Fruit fly (Drosophila melanogaster) whole organism, embryonic: ENCODE data around the gene alpha-PheRS.
A peak's percentile ranks its signal among the peaks of the same experiment; 100 is the strongest.

Source experiments
- Adf1 ChIP-seq: fragments of 200-800 bp; sonication (Bioruptor generic); IDR thresholded peaks from 2 replicates; pipeline ENCODE4 v1.3.6; 2022; ENCODE audit warnings: missing biosample characterization, missing genetic modification characterization
- Asciz ChIP-seq: fragments of 200-800 bp; sonication (Bioruptor generic); optimal IDR thresholded peaks from 2 replicates; lab custom pipeline; 2017; ENCODE audit warnings: missing biosample characterization, mild to moderate bottlenecking, missing genetic modification characterization, missing genetic modification reagents
- CG10462 ChIP-seq: fragments of 200-800 bp; sonication (Bioruptor generic); optimal IDR thresholded peaks from 2 replicates; lab custom pipeline; 2016; ENCODE audit warnings: missing biosample characterization, missing genetic modification characterization
- CG10979 ChIP-seq: fragments of 200-800 bp; sonication (Bioruptor generic); optimal IDR thresholded peaks from 2 replicates; lab custom pipeline; 2018; ENCODE audit warnings: missing biosample characterization, mild to moderate bottlenecking, missing genetic modification characterization, moderate library complexity
- CG11695 ChIP-seq: fragments of 200-800 bp; sonication (Bioruptor generic); IDR thresholded peaks from 3 replicates; pipeline ENCODE4 v1.3.6; 2022; ENCODE audit warnings: missing biosample characterization, missing genetic modification characterization
- CG11696 ChIP-seq: fragments of 200-800 bp; sonication (Bioruptor generic); IDR thresholded peaks from 2 replicates; pipeline ENCODE4 v1.3.6; 2022; ENCODE audit warnings: missing biosample characterization, missing genetic modification characterization
- CG12942 ChIP-seq: fragments of 200-800 bp; sonication (Bioruptor generic); optimal IDR thresholded peaks from 3 replicates; lab custom pipeline; 2016; ENCODE audit warnings: missing biosample characterization, missing genetic modification characterization
- CG13775 ChIP-seq: fragments of 200-800 bp; sonication (Bioruptor generic); optimal IDR thresholded peaks from 3 replicates; lab custom pipeline; 2017; ENCODE audit warnings: missing biosample characterization, mild to moderate bottlenecking, missing genetic modification characterization
- CG16813 ChIP-seq: fragments of 200-800 bp; sonication (Bioruptor generic); IDR thresholded peaks from 3 replicates; pipeline ENCODE4 v1.3.6; 2022; ENCODE audit warnings: missing biosample characterization, missing genetic modification characterization; ENCODE audit not compliant: partially characterized antibody
- CG17361 ChIP-seq: fragments of 200-800 bp; sonication (Bioruptor generic); IDR thresholded peaks from 3 replicates; pipeline ENCODE4 v1.3.6; 2022; ENCODE audit warnings: missing biosample characterization, missing genetic modification characterization
- CG17802 ChIP-seq: fragments of 200-800 bp; sonication (Bioruptor generic); optimal IDR thresholded peaks from 2 replicates; lab custom pipeline; 2018; ENCODE audit warnings: missing biosample characterization, mild to moderate bottlenecking, missing genetic modification characterization, moderate library complexity
- CG18262 ChIP-seq: fragments of 200-800 bp; optimal IDR thresholded peaks from 3 replicates; lab custom pipeline; 2019; ENCODE audit warnings: missing biosample characterization, mild to moderate bottlenecking, missing genetic modification characterization, moderate library complexity
- CG18619 ChIP-seq: fragments of 200-800 bp; sonication (Bioruptor generic); optimal IDR thresholded peaks from 3 replicates; lab custom pipeline; 2017; ENCODE audit warnings: missing biosample characterization, mild to moderate bottlenecking, missing genetic modification characterization
- CG32532 ChIP-seq: fragments of 200-800 bp; sonication (Bioruptor generic); IDR thresholded peaks from 2 replicates; pipeline ENCODE4 v1.3.6; 2022; ENCODE audit warnings: missing biosample characterization, missing genetic modification characterization
- CG4707 ChIP-seq: fragments of 200-800 bp; sonication (Bioruptor generic); optimal IDR thresholded peaks from 2 replicates; lab custom pipeline; 2018; ENCODE audit warnings: missing biosample characterization, mild to moderate bottlenecking, missing genetic modification characterization, moderate library complexity
- CG4820 ChIP-seq: fragments of 200-800 bp; sonication (Bioruptor generic); optimal IDR thresholded peaks from 3 replicates; lab custom pipeline; 2016; ENCODE audit warnings: missing biosample characterization, missing genetic modification characterization
- CG6654 ChIP-seq: fragments of 200-800 bp; sonication (Bioruptor generic); optimal IDR thresholded peaks from 2 replicates; lab custom pipeline; 2017; ENCODE audit warnings: missing biosample characterization, mild to moderate bottlenecking, missing genetic modification characterization
- CG7556 ChIP-seq: fragments of 200-800 bp; sonication (Bioruptor generic); optimal IDR thresholded peaks from 2 replicates; lab custom pipeline; 2017; ENCODE audit warnings: missing biosample characterization, mild to moderate bottlenecking, missing genetic modification characterization
- CG8281 ChIP-seq: fragments of 200-800 bp; sonication (Bioruptor generic); optimal IDR thresholded peaks from 2 replicates; lab custom pipeline; 2018; ENCODE audit warnings: missing biosample characterization, mild to moderate bottlenecking, missing genetic modification characterization, moderate library complexity
- CG8478 ChIP-seq: fragments of >200 bp; optimal IDR thresholded peaks from 2 replicates; lab custom pipeline; 2018
- CG9437 ChIP-seq: fragments of 200-800 bp; sonication (Bioruptor generic); optimal IDR thresholded peaks from 2 replicates; lab custom pipeline; 2018; ENCODE audit warnings: missing biosample characterization, mild to moderate bottlenecking, missing genetic modification characterization
- Deaf1 ChIP-seq: fragments of 200-800 bp; optimal IDR thresholded peaks from 3 replicates; lab custom pipeline; 2019; ENCODE audit warnings: missing biosample characterization, mild to moderate bottlenecking, missing genetic modification characterization, moderate library complexity
- HmgD ChIP-seq: fragments of 200-800 bp; sonication (Bioruptor generic); optimal IDR thresholded peaks from 3 replicates; lab custom pipeline; 2016; ENCODE audit warnings: missing biosample characterization, missing genetic modification characterization
- Hr39 ChIP-seq: fragments of >200 bp; optimal IDR thresholded peaks from 2 replicates; lab custom pipeline; 2017
- Hsf ChIP-seq: fragments of 200-800 bp; sonication (Bioruptor generic); optimal IDR thresholded peaks from 3 replicates; lab custom pipeline; 2016; ENCODE audit warnings: missing biosample characterization, missing genetic modification characterization
- NFAT ChIP-seq: fragments of 200-800 bp; sonication (Bioruptor generic); IDR thresholded peaks from 2 replicates; pipeline ENCODE4 v1.3.6; 2022; ENCODE audit warnings: missing biosample characterization, missing genetic modification characterization
- Nf-YB ChIP-seq: fragments of 200-800 bp; sonication (Bioruptor generic); optimal IDR thresholded peaks from 3 replicates; lab custom pipeline; 2019; ENCODE audit warnings: missing biosample characterization, mild to moderate bottlenecking, missing genetic modification characterization, moderate library complexity
- Sox102F ChIP-seq: fragments of 200-800 bp; sonication (Bioruptor generic); optimal IDR thresholded peaks from 2 replicates; lab custom pipeline; 2018; ENCODE audit warnings: missing biosample characterization, mild to moderate bottlenecking, missing genetic modification characterization, moderate library complexity
- Xrp1 ChIP-seq: fragments of 200-800 bp; sonication (Bioruptor generic); IDR thresholded peaks from 2 replicates; pipeline ENCODE4 v1.3.6; 2022; ENCODE audit warnings: missing biosample characterization, missing genetic modification characterization
- abd-A ChIP-seq: fragments of 200-800 bp; sonication (Bioruptor generic); optimal IDR thresholded peaks from 3 replicates; lab custom pipeline; 2019; ENCODE audit warnings: missing biosample characterization, mild to moderate bottlenecking, missing genetic modification characterization, moderate library complexity
- bigmax ChIP-seq: fragments of 200-800 bp; sonication (Bioruptor generic); optimal IDR thresholded peaks from 2 replicates; lab custom pipeline; 2018; ENCODE audit warnings: missing biosample characterization, mild to moderate bottlenecking, missing genetic modification characterization
- caup ChIP-seq: fragments of 200-800 bp; sonication (Bioruptor generic); optimal IDR thresholded peaks from 3 replicates; lab custom pipeline; 2017; ENCODE audit warnings: missing biosample characterization, mild to moderate bottlenecking, missing genetic modification characterization, moderate library complexity; ENCODE audit not compliant: severe bottlenecking
- cg ChIP-seq: fragments of 200-800 bp; sonication (Bioruptor generic); optimal IDR thresholded peaks from 3 replicates; lab custom pipeline; 2019; ENCODE audit warnings: missing biosample characterization, mild to moderate bottlenecking, missing genetic modification characterization, moderate library complexity
- chm ChIP-seq: fragments of 200-800 bp; sonication (Bioruptor generic); IDR thresholded peaks from 2 replicates; pipeline ENCODE4 v1.3.6; 2022; ENCODE audit warnings: missing biosample characterization, missing genetic modification characterization
- dpn ChIP-seq, 2 experiments: fragments of 200-800 bp; sonication (Bioruptor generic); optimal IDR thresholded peaks; 3 replicates each; lab custom pipeline; 2016; ENCODE audit warnings: missing biosample characterization in 2 of 2, missing genetic modification characterization in 2 of 2
- gem ChIP-seq: fragments of 200-800 bp; sonication (Bioruptor generic); optimal IDR thresholded peaks from 2 replicates; lab custom pipeline; 2019; ENCODE audit warnings: missing biosample characterization, mild to moderate bottlenecking, missing genetic modification characterization, moderate library complexity
- inv ChIP-seq: fragments of 200-800 bp; sonication (Bioruptor generic); IDR thresholded peaks from 2 replicates; pipeline ENCODE4 v1.3.6; 2022; ENCODE audit warnings: missing biosample characterization, missing genetic modification characterization; ENCODE audit not compliant: partially characterized antibody
- lbe ChIP-seq: fragments of 200-800 bp; sonication (Bioruptor generic); optimal IDR thresholded peaks from 2 replicates; lab custom pipeline; 2016; ENCODE audit warnings: missing biosample characterization, mild to moderate bottlenecking, missing genetic modification characterization
- lmd ChIP-seq: fragments of 200-800 bp; sonication (Bioruptor generic); IDR thresholded peaks from 2 replicates; pipeline ENCODE4 v1.3.6; 2022; ENCODE audit warnings: missing biosample characterization, missing genetic modification characterization
- nmo ChIP-seq: fragments of 200-800 bp; sonication (Bioruptor generic); optimal IDR thresholded peaks from 2 replicates; lab custom pipeline; 2018; ENCODE audit warnings: missing biosample characterization, mild to moderate bottlenecking, missing genetic modification characterization, moderate library complexity
- sens ChIP-seq: fragments of 200-800 bp; sonication (Bioruptor generic); peaks from one replicate; lab custom pipeline; 2016; ENCODE audit warnings: missing biosample characterization, missing genetic modification characterization
- slou ChIP-seq: fragments of 200-800 bp; sonication (Bioruptor generic); optimal IDR thresholded peaks from 3 replicates; lab custom pipeline; 2016; ENCODE audit warnings: missing biosample characterization, missing genetic modification characterization
- sna ChIP-seq: fragments of 200-800 bp; sonication (Bioruptor generic); IDR thresholded peaks from 2 replicates; pipeline ENCODE4 v1.3.6; 2022; ENCODE audit warnings: missing biosample characterization, missing genetic modification characterization; ENCODE audit not compliant: partially characterized antibody
- sqz ChIP-seq: fragments of 200-800 bp; sonication (Bioruptor generic); optimal IDR thresholded peaks from 3 replicates; lab custom pipeline; 2018; ENCODE audit warnings: missing biosample characterization, mild to moderate bottlenecking, missing genetic modification characterization
- tx ChIP-seq: fragments of 200-800 bp; sonication (Bioruptor generic); optimal IDR thresholded peaks from 2 replicates; lab custom pipeline; 2016; ENCODE audit warnings: missing biosample characterization, missing genetic modification characterization

The alpha-PheRS gene

dm6 chrX:8192191-8192590, 46.8 kb upstream of the alpha-PheRS start (continued):
- TF ChIP-seq HmgD (GFP tag; lab: Kevin White, UChicago) = no peak
- TF ChIP-seq NFAT (GFP tag; lab: Robert Waterston, UW) = no peak
- no peak for TF ChIP-seq caup (GFP tag; lab: Kevin White, UChicago)
- TF ChIP-seq Xrp1 = no peak
- TF ChIP-seq CG18262 (tag; lab: Kevin White, UChicago) = no peak
- no peak for TF ChIP-seq slou (GFP tag; lab: Kevin White, UChicago)

DNA sequence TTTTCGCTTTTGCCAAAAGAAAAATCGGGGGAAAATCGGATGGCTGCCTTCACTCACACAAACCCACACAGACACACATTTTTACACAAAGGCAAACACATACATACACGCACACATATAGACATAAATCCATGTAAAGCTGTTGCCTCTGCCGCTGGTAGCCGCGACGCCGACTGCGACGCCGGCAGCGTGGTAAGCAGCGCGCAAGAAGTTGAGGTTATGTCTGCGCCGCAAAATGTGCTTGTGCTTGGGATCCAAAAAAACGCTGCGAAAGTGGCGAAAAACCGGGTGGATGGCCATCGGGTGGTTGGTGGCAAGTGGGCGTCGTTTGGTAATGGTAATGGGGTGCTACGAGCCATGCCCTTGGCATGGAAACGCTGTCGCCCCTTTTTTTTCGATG, 34.5 kb upstream of the alpha-PheRS start:
- TF ChIP-seq inv (GFP tag; lab: Robert Waterston, UW) (no peak), CG6654 (GFP tag; lab: Kevin White, UChicago) (no peak), CG8281 (no peak), CG32532 (0 out of 2 replicates have a peak, but pooled peaks have one; percentile 16), Deaf1 (tag; lab: Kevin White, UChicago) (peak; percentile 33), cg (GFP tag; lab: Kevin White, UChicago) (peak; percentile 29), abd-A (tag; lab: Kevin White, UChicago) (peak; percentile 46), Adf1 (GFP tag; lab: Robert Waterston, UW) (peak; percentile 93), CG11696 (GFP tag; lab: Robert Waterston, UW) (no peak), bigmax (peak; percentile 83), CG4820 (GFP tag; lab: Kevin White, UChicago) (no peak)

DNA sequence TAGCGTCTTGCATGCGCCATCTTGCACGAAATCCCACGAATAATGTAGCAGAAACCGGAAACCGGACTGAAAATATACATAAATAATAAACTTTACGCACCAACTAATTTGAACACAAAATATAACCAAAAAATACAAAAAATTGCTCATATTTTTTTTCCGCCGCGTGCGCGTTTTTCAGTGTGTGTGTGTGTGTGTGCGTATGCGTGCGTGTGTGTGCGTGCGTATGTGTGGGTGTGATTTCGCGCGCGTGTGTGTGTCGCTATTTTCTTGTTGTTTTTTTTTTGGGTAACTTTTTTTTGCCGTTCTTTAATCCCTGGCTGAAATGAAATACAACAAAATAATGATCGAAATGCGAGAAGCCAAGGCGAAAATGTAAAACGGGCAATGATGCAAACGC, 33.6 kb upstream of the alpha-PheRS start:
- TF ChIP-seq CG18619 (GFP tag; lab: Kevin White, UChicago) (no peak), CG9437 (GFP tag; lab: Kevin White, UChicago) (no peak), CG12942 (no peak), sens (GFP tag; lab: Kevin White, UChicago) (no peak), sqz (GFP tag; lab: Kevin White, UChicago) (peak; percentile 36), sna (no peak), CG10979 (tag; lab: Kevin White, UChicago) (no peak), Hr39 (lab: Kevin White, UChicago) (peak; percentile 94), cg (GFP tag; lab: Kevin White, UChicago) (peak; percentile 22), CG4707 (no peak), Asciz (GFP tag; lab: Kevin White, UChicago) (no peak)

DNA sequence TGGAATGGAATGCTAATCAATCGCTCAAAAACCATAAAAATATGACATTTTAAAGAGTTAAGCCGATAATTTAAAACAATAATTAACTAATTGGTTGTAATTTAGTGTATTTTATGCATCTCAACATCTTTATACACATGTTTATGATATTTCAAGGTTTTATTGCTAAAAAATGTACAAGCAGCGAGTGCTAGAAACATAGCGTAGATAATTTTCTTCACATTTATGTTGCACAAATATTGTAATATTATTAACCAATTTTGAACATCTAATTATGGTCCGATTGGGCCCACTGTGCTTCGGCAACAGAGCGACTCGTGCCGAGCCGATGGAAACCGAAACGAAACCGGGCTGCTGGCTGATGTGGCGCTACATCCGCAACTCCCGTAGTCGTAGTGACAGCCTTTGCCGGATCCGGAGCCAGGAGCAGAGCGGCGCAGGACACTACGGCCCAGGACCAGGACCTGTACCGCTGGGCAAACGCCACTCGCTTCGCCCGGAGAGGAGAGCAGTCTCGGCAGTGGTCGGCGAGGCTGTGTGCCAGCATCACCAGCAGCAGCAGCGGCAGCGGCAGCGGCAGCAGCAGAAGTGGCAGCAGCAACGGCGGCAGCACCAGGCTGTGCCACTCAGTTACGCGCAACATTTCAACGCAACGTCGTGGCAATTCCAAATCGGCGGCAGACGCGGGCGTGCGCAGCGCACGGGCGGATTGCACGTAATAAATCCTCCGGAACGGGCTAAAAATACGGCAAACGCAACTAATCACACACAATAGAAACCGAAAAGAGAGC, 33.0 kb upstream of the alpha-PheRS start, which contains the start of gene sdt:
sdt (plus strand) TSS at position 385 of the 791 bp plus-strand sequence.
- TF ChIP-seq CG11695 (no peak), CG8478 (no peak), lmd (GFP tag; lab: Robert Waterston, UW) (0 out of 2 replicates have a peak, but pooled peaks have one; percentile 11), lbe (GFP tag; lab: Kevin White, UChicago) (no peak), chm (peak; percentile 46; the same call in 1 of the 2 replicates), Hsf (GFP tag; lab: Kevin White, UChicago) (no peak), CG10462 (GFP tag; lab: Kevin White, UChicago) (no peak), tx (GFP tag; lab: Kevin White, UChicago) (no peak), nmo (peak; percentile 75), CG13775 (GFP tag; lab: Kevin White, UChicago) (peak; percentile 13), CG7556 (peak; percentile 57), abd-A (tag; lab: Kevin White, UChicago) (peak; percentile 19), CG16813 (GFP tag; lab: Robert Waterston, UW) (no peak), CG17802 (tag; lab: Kevin White, UChicago) (no peak), Deaf1 (tag; lab: Kevin White, UChicago) (peak; percentile 85), Sox102F (GFP tag; lab: Kevin White, UChicago) (peak; percentile 22), Nf-YB (GFP tag; lab: Kevin White, UChicago) (no peak), gem (tag; lab: Kevin White, UChicago) (peak; percentile 37), CG17361 (peak; percentile 59; the same call in 1 of the 3 replicates), dpn (GFP tag; optimal IDR thresholded peaks at IDR 0.05; lab: Kevin White, UChicago) (peak in 1 of 2 experiments; percentile 4)
